Worm (Caenorhabditis elegans): ENCODE measurements around the gene cox-11.

DNA sequence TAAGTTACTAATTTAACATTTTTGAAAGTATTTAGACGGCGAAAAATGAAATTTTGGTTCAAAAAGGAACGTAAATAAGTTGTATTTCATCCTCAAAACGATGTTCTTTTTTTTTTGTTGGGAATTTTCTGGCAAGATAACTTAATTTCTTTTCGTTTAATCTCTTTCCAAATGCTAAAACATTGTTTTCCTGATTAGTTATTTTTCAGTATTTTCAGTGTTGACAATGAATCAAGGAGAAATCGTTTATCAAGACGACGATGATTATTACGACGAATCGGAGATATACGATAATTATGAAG lies 3.3 kb upstream of the cox-11 start, which contains the start of gene lin-54:
- TF ChIP-seq mdl-1 (tag; optimal IDR thresholded peaks at IDR 0.05) (no peak), nhr-76 (tag; optimal IDR thresholded peaks at IDR 0.05) (no peak), dve-1 (tag; optimal IDR thresholded peaks at IDR 0.05; ENCODE audit: insufficient read depth) (no peak), spr-1 (tag; optimal IDR thresholded peaks at IDR 0.05) (no peak), mdt-29 (GFP tag; IDR thresholded peaks at IDR 0.05) (no peak), dpl-1 (GFP tag; optimal IDR thresholded peaks at IDR 0.05) (no peak), ceh-82 (tag; optimal IDR thresholded peaks at IDR 0.05) (no peak)
